Worm (Caenorhabditis elegans) whole organism, mixed stage, embryonic: ENCODE results near the gene F35E12.10.

ENCODE experiments used
- ceh-39 ChIP-seq: fragments of 150-350 bp; optimal IDR thresholded peaks from 2 replicates; lab custom pipeline; 2014; ENCODE audit warnings: missing biosample characterization, missing genetic modification characterization
- elt-1 ChIP-seq: sonication (generic microtip); optimal IDR thresholded peaks from 2 replicates; lab custom pipeline; 2017; ENCODE audit warnings: missing genetic modification characterization, mild to moderate bottlenecking, missing compliant biosample characterization, antibody characterized with exemption, moderate library complexity, borderline replicate concordance; ENCODE audit not compliant: insufficient read depth
- flh-1 ChIP-seq: fragments of 200-800 bp; sonication (Bioruptor generic); optimal IDR thresholded peaks from 2 replicates; lab custom pipeline; 2018; ENCODE audit warnings: mild to moderate bottlenecking, missing genetic modification characterization, moderate library complexity, missing compliant biosample characterization
- lin-13 ChIP-seq: fragments of 150-350 bp; optimal IDR thresholded peaks from 2 replicates; lab custom pipeline; 2014; ENCODE audit warnings: missing biosample characterization, missing genetic modification characterization
- lsy-2 ChIP-seq: fragments of 150-350 bp; optimal IDR thresholded peaks from 2 replicates; lab custom pipeline; 2014; ENCODE audit warnings: missing biosample characterization, missing genetic modification characterization
- nhr-28 ChIP-seq: fragments of 150-350 bp; optimal IDR thresholded peaks from 2 replicates; lab custom pipeline; 2014; ENCODE audit warnings: missing biosample characterization, missing genetic modification characterization
- nhr-76 ChIP-seq: sonication (generic microtip); optimal IDR thresholded peaks from 2 replicates; lab custom pipeline; 2017; ENCODE audit warnings: missing biosample characterization, missing genetic modification characterization
- pha-4 ChIP-seq: fragments of 150-350 bp; optimal IDR thresholded peaks from 2 replicates; lab custom pipeline; 2018; ENCODE audit warnings: missing biosample characterization, missing genetic modification reagents, missing genetic modification characterization
- unc-62 ChIP-seq: fragments of 150-350 bp; optimal IDR thresholded peaks from 2 replicates; lab custom pipeline; 2014; ENCODE audit warnings: missing biosample characterization, missing genetic modification reagents, missing genetic modification characterization
- ztf-11 ChIP-seq: fragments of 150-350 bp; optimal IDR thresholded peaks from 2 replicates; lab custom pipeline; 2014; ENCODE audit warnings: missing biosample characterization, missing genetic modification characterization

ce11 chrV:13780902-13781301 is 32.3 kb upstream of the F35E12.10 start:
- no peak for TF ChIP-seq ztf-11 (tag; lab: Kevin White, UChicago)
- no peak for TF ChIP-seq nhr-28 (tag; lab: Kevin White, UChicago)
- TF ChIP-seq elt-1 (tag; lab: Kevin White, UChicago): no peak
- no peak for TF ChIP-seq lin-13
- TF ChIP-seq flh-1: no peak
- no peak for TF ChIP-seq pha-4 (tag; lab: Kevin White, UChicago)
- no peak for TF ChIP-seq lsy-2 (tag; lab: Kevin White, UChicago)
- TF ChIP-seq nhr-76: no peak
- no peak for TF ChIP-seq ceh-39 (tag; lab: Kevin White, UChicago)
- TF ChIP-seq unc-62: no peak
